Fruit fly (Drosophila melanogaster): Measurements from ENCODE around the gene Ms.

dm6 chr3R:24390239-24390638 lies 48.9 kb downstream of the Ms start, which contains the start of the genes CG5768 and CG13615:
- TF ChIP-seq rn (GFP tag; IDR thresholded peaks at IDR 0.05) (no peak), CG14655 (GFP tag; optimal IDR thresholded peaks at IDR 0.05) (no peak), Ets98B (GFP tag; IDR thresholded peaks at IDR 0.05) (no peak), CG34367 (tag; optimal IDR thresholded peaks at IDR 0.05) (no peak), CG13204 (GFP tag; optimal IDR thresholded peaks at IDR 0.05) (no peak)
